Fruit fly (Drosophila melanogaster): ENCODE results near the gene CG33725.

Gene CG33725

DNA sequence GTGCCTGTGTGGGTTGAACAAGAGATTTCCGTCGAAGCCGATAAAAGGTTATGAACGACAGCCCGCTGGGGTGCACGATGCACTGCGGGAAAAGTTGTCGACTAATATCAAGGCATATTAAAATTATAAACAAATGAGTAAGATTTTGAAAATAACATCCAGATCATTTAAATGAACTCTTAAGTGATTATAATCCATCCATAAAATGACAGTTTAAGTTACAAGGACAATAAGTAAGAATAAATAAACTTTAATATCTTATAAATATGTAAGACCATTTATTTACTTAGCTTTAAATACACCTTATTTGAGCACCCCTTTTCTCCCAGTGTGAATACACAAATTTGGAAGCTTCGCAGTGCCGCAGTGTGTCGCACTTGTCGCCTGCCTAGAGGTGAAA lies 38.4 kb upstream of the CG33725 start (continued):
- no peak for TF ChIP-seq sisA (GFP tag; IDR thresholded peaks at IDR 0.05)
- TF ChIP-seq Blimp-1 (GFP tag; optimal IDR thresholded peaks at IDR 0.05), result peak; percentile 49
- TF ChIP-seq Fer1 (GFP tag; optimal IDR thresholded peaks at IDR 0.05), result no peak
- TF ChIP-seq Sox100B (GFP tag; optimal IDR thresholded peaks at IDR 0.05), result peak; percentile 38
- peak; percentile 21 for TF ChIP-seq Ssrp (tag; optimal IDR thresholded peaks at IDR 0.05)
- TF ChIP-seq nmo (GFP tag; optimal IDR thresholded peaks at IDR 0.05), result peak; percentile 33
- TF ChIP-seq phol (tag; optimal IDR thresholded peaks at IDR 0.05), result peak; percentile 59
- TF ChIP-seq Eip74EF (GFP tag; optimal IDR thresholded peaks at IDR 0.05), result no peak
- TF ChIP-seq jing (GFP tag; optimal IDR thresholded peaks at IDR 0.05), result no peak
- TF ChIP-seq CG17361 (GFP tag; IDR thresholded peaks at IDR 0.05), result peak; percentile 50; the same call in 2 of the 3 replicates
- peak; percentile 64 for TF ChIP-seq CG10267 (tag; optimal IDR thresholded peaks at IDR 0.05)
- TF ChIP-seq CG17328 (GFP tag; IDR thresholded peaks at IDR 0.05), result peak; percentile 26; the same call in 1 of the 2 replicates
- TF ChIP-seq Max (GFP tag; optimal IDR thresholded peaks at IDR 0.05), result peak; percentile 19
- TF ChIP-seq CG12071 (GFP tag; optimal IDR thresholded peaks at IDR 0.05), result no peak
- no peak for TF ChIP-seq pnt (GFP tag; optimal IDR thresholded peaks at IDR 0.05)
- peak; percentile 74 for TF ChIP-seq CG14710 (tag; optimal IDR thresholded peaks at IDR 0.05)
- TF ChIP-seq CG9727 (GFP tag; optimal IDR thresholded peaks at IDR 0.05), result peak; percentile 61
- TF ChIP-seq CG8944 (GFP tag; optimal IDR thresholded peaks at IDR 0.05), result no peak
- no peak for TF ChIP-seq Nf-YC (tag; optimal IDR thresholded peaks at IDR 0.05)
- TF ChIP-seq dmrt11E (tag; optimal IDR thresholded peaks at IDR 0.05), result peak; percentile 71
- TF ChIP-seq Stat92E (GFP tag; optimal IDR thresholded peaks at IDR 0.05), result peak in 1 of 3 experiments; percentile 13
- TF ChIP-seq Six4 (GFP tag; optimal IDR thresholded peaks at IDR 0.05), result no peak
- TF ChIP-seq CG7745 (tag; optimal IDR thresholded peaks at IDR 0.05), result no peak
- no peak for TF ChIP-seq cas (GFP tag; IDR thresholded peaks at IDR 0.05)
- no peak for TF ChIP-seq tap (tag; optimal IDR thresholded peaks at IDR 0.05)
- TF ChIP-seq ash1 (GFP tag; optimal IDR thresholded peaks at IDR 0.05), result no peak
- peak; percentile 15 for TF ChIP-seq D19A (tag; optimal IDR thresholded peaks at IDR 0.05)
- peak; percentile 6 for TF ChIP-seq CG33557 (GFP tag; optimal IDR thresholded peaks at IDR 0.05)
- TF ChIP-seq CG34224 (GFP tag; IDR thresholded peaks at IDR 0.05; ENCODE audit: partially characterized antibody), result no peak
- TF ChIP-seq CG8924 (tag; optimal IDR thresholded peaks at IDR 0.05), result peak; percentile 41

- no peak for TF ChIP-seq CG9817 (tag; optimal IDR thresholded peaks at IDR 0.05)
- TF ChIP-seq CG5180 (GFP tag; optimal IDR thresholded peaks at IDR 0.05), result no peak
- TF ChIP-seq Nf-YC (tag; optimal IDR thresholded peaks at IDR 0.05), result peak; percentile 70
- TF ChIP-seq Nf-YB (GFP tag; optimal IDR thresholded peaks at IDR 0.05), result peak; percentile 82
- no peak for TF ChIP-seq CG13123 (GFP tag; optimal IDR thresholded peaks at IDR 0.05)
- TF ChIP-seq lmd (GFP tag; IDR thresholded peaks at IDR 0.05), result no peak
- no peak for TF ChIP-seq hth (optimal IDR thresholded peaks at IDR 0.05)
Observed at dm6 chr3L:12447081-12447480, 35.3 kb upstream of the CG33725 start.

DNA sequence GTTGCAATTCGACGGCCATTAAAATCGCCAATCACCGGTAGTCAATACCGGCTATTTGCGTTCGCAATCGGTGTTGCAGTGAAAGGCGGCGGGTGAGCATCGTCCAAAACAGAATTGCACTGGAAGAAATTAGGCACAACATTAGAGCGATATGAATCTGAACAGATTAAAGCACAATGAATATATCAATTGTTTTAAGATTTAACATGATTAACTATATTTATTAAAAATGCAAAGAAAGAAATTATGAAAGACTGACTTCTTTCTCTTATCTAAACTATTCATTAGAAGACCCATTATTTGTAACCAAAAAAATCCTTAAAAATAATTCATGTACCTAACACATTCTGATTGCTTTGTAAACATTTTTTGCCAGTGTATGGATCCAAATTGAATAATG lies 34.9 kb upstream of the CG33725 start:
- no peak for TF ChIP-seq onecut (GFP tag; IDR thresholded peaks at IDR 0.05)
- no peak for TF ChIP-seq al (GFP tag; IDR thresholded peaks at IDR 0.05)
- TF ChIP-seq CG9609 (GFP tag; optimal IDR thresholded peaks at IDR 0.05), result no peak
- no peak for TF ChIP-seq gro (GFP tag; optimal IDR thresholded peaks at IDR 0.05)
- TF ChIP-seq nmo (GFP tag; optimal IDR thresholded peaks at IDR 0.05), result no peak
- TF ChIP-seq dmrt11E (tag; optimal IDR thresholded peaks at IDR 0.05), result peak; percentile 21
- TF ChIP-seq CG30403 (GFP tag; optimal IDR thresholded peaks at IDR 0.05), result no peak
- TF ChIP-seq ewg (GFP tag; optimal IDR thresholded peaks at IDR 0.05), result no peak
- no peak for TF ChIP-seq Rfx (GFP tag; IDR thresholded peaks at IDR 0.05)
- TF ChIP-seq CG11085 (GFP tag; IDR thresholded peaks at IDR 0.05), result no peak
- TF ChIP-seq sens (GFP tag), result peak; percentile 33
- TF ChIP-seq CG5180 (GFP tag; optimal IDR thresholded peaks at IDR 0.05), result no peak
- no peak for TF ChIP-seq fru (optimal IDR thresholded peaks at IDR 0.05)
- no peak for TF ChIP-seq CG3726 (GFP tag; IDR thresholded peaks at IDR 0.05)
